Worm (Caenorhabditis elegans): ENCODE results near the gene snrp-40.1.
A peak's percentile ranks its signal among the peaks of the same experiment; 100 is the strongest.

The snrp-40.1 gene

DNA sequence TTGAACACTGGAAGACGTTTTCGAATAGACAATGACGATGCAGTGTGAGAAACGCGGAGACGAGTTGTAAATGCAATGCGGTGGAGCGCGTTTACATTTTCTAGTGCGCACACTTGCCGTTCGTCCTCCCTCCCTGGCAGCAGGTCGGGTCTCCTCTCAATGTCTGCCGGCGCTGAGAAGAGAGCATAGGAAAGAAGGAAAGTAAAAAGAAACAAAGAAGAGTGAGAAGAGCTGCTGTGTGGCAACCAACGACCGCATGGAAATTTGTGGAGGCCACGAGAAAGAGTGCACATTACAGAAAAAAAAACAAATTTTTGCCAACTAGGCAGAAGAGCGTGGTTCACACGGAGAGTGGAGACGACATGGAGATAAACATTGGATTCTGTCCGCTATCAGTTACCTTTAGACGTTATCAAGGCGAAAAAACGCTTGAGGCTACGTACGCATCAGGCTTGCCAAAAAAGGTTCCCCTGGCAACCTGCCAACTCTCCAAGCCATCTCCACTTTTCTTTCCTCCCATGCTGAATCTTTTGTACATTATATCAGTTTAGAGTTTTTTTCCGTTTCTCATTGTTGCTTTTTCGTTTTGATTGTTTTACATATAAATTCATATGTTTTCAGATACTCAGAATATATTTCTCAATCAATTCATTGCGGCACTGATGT is at the start of gene snrp-40.1, which contains the start of gene F08G12.3:
TSS of gene snrp-40.1 (minus strand) at position 143 of the 666 bp plus-strand sequence.
TSS of gene F08G12.3 (plus strand) at position 616 of the 666 bp plus-strand sequence.
- TF ChIP-seq ztf-11 (tag; optimal IDR thresholded peaks at IDR 0.05): no peak
- peak; percentile 78 for TF ChIP-seq nhr-25 (tag; optimal IDR thresholded peaks at IDR 0.05)
- peak; percentile 37 for TF ChIP-seq nhr-21 (tag; optimal IDR thresholded peaks at IDR 0.05)
- no peak for TF ChIP-seq lin-39 (tag; optimal IDR thresholded peaks at IDR 0.05)
- no peak for TF ChIP-seq nhr-11 (tag; optimal IDR thresholded peaks at IDR 0.05)
- TF ChIP-seq ZK546.5 (tag; optimal IDR thresholded peaks at IDR 0.05): no peak
- TF ChIP-seq dmd-4 (tag; optimal IDR thresholded peaks at IDR 0.05): no peak
- peak; percentile 87 for TF ChIP-seq unc-55 (GFP tag; optimal IDR thresholded peaks at IDR 0.05)
- no peak for TF ChIP-seq nhr-77 (tag; optimal IDR thresholded peaks at IDR 0.05)
- peak; percentile 36 to 78 for TF ChIP-seq lsy-2 (tag; optimal IDR thresholded peaks at IDR 0.05)
- peak; percentile 59 for TF ChIP-seq ztf-4 (tag; optimal IDR thresholded peaks at IDR 0.05)
- TF ChIP-seq nhr-237 (tag; optimal IDR thresholded peaks at IDR 0.05): no peak
- TF ChIP-seq ceh-82 (tag; optimal IDR thresholded peaks at IDR 0.05): no peak
- peak; percentile 71 for TF ChIP-seq zag-1 (tag; optimal IDR thresholded peaks at IDR 0.05)
- no peak for TF ChIP-seq egl-27 (tag; optimal IDR thresholded peaks at IDR 0.05)
- TF ChIP-seq unc-62 (GFP tag; optimal IDR thresholded peaks at IDR 0.05): no peak
- peak; percentile 61 for TF ChIP-seq lin-11 (tag; optimal IDR thresholded peaks at IDR 0.05)
- TF ChIP-seq aly-2 (tag; optimal IDR thresholded peaks at IDR 0.05): no peak
- no peak for TF ChIP-seq unc-39 (tag; optimal IDR thresholded peaks at IDR 0.05)
- TF ChIP-seq nhr-12 (tag; optimal IDR thresholded peaks at IDR 0.05): no peak
- TF ChIP-seq sma-3 (GFP tag; optimal IDR thresholded peaks at IDR 0.05): peak; percentile 59
- no peak for TF ChIP-seq skn-1 (tag; optimal IDR thresholded peaks at IDR 0.05)
- TF ChIP-seq blmp-1 (tag; optimal IDR thresholded peaks at IDR 0.05; ENCODE audit: insufficient read depth): no peak
- peak; percentile 89 for TF ChIP-seq crh-2 (tag; optimal IDR thresholded peaks at IDR 0.05)
- no peak for TF ChIP-seq ama-1 (optimal IDR thresholded peaks at IDR 0.05)
- TF ChIP-seq Y55F3AM.14 (GFP tag; optimal IDR thresholded peaks at IDR 0.05): peak; percentile 31
- no peak for TF ChIP-seq mbf-1 (tag; optimal IDR thresholded peaks at IDR 0.05)
- peak; percentile 18 for TF ChIP-seq nhr-6 (tag; optimal IDR thresholded peaks at IDR 0.05)
- TF ChIP-seq ztf-1 (GFP tag; conservative IDR thresholded peaks at IDR 0.05): no peak
- TF ChIP-seq sem-4 (tag; optimal IDR thresholded peaks at IDR 0.05): peak; percentile 62
- no peak for TF ChIP-seq alr-1 (tag; optimal IDR thresholded peaks at IDR 0.05)
- TF ChIP-seq ceh-16 (tag; optimal IDR thresholded peaks at IDR 0.05): no peak
- peak; percentile 86 for TF ChIP-seq fos-1 (tag; optimal IDR thresholded peaks at IDR 0.05)
- TF ChIP-seq F13H6.1 (tag; optimal IDR thresholded peaks at IDR 0.05): peak; percentile 89
- no peak for TF ChIP-seq nhr-10 (tag; optimal IDR thresholded peaks at IDR 0.05)
- peak; percentile 46 for TF ChIP-seq gmeb-1 (tag; optimal IDR thresholded peaks at IDR 0.05)
- peak; percentile 85 for TF ChIP-seq lin-13 (GFP tag; optimal IDR thresholded peaks at IDR 0.05)
- TF ChIP-seq peb-1 (tag; optimal IDR thresholded peaks at IDR 0.05): peak; percentile 87
- TF ChIP-seq nhr-129 (tag; optimal IDR thresholded peaks at IDR 0.05): peak; percentile 90
- no peak for TF ChIP-seq elt-1 (tag; optimal IDR thresholded peaks at IDR 0.05)
- TF ChIP-seq mdl-1 (tag; optimal IDR thresholded peaks at IDR 0.05): peak; percentile 20 to 53
- TF ChIP-seq R02D3.7 (tag; optimal IDR thresholded peaks at IDR 0.05): no peak
- no peak for TF ChIP-seq nhr-23 (tag; optimal IDR thresholded peaks at IDR 0.05)
- peak; percentile 82 for TF ChIP-seq sma-9 (GFP tag; optimal IDR thresholded peaks at IDR 0.05)
- TF ChIP-seq sma-9 (tag; optimal IDR thresholded peaks at IDR 0.05): no peak
- TF ChIP-seq elt-3 (tag; optimal IDR thresholded peaks at IDR 0.05): no peak
- TF ChIP-seq C34F6.9 (tag; optimal IDR thresholded peaks at IDR 0.05): peak; percentile 94
- TF ChIP-seq snpc-4 (tag; optimal IDR thresholded peaks at IDR 0.05): peak; percentile 72
- TF ChIP-seq mab-5 (tag; optimal IDR thresholded peaks at IDR 0.05): peak; percentile 59
